Fruit fly (Drosophila melanogaster) whole organism, prepupa: Measurements from ENCODE around the gene HIP-R.

Source experiments
- Blimp-1 ChIP-seq: fragments of 200-800 bp; sonication (Bioruptor generic); optimal IDR thresholded peaks from 3 replicates; lab custom pipeline; 2017; ENCODE audit warnings: missing biosample characterization, missing genetic modification characterization, mild to moderate bottlenecking, moderate library complexity, missing genetic modification reagents
- CG10631 ChIP-seq: fragments of 200-800 bp; sonication (Bioruptor generic); optimal IDR thresholded peaks from 2 replicates; lab custom pipeline; 2016; ENCODE audit warnings: missing biosample characterization, missing genetic modification characterization
- CG11294 ChIP-seq: fragments of 200-800 bp; sonication (Bioruptor generic); IDR thresholded peaks from 2 replicates; pipeline ENCODE4 v1.3.6; 2022; ENCODE audit warnings: missing biosample characterization, missing genetic modification characterization
- CG11762 ChIP-seq: fragments of 200-800 bp; sonication (Bioruptor generic); optimal IDR thresholded peaks from 3 replicates; lab custom pipeline; 2016; ENCODE audit warnings: missing biosample characterization, missing genetic modification characterization; ENCODE audit not compliant: insufficient read depth
- CG15336 ChIP-seq: fragments of 200-800 bp; sonication (Bioruptor generic); IDR thresholded peaks from 2 replicates; pipeline ENCODE4 v1.3.6; 2022; ENCODE audit warnings: missing biosample characterization, missing genetic modification characterization
- CG1621 ChIP-seq: fragments of 200-800 bp; sonication (Bioruptor generic); optimal IDR thresholded peaks from 3 replicates; lab custom pipeline; 2018; ENCODE audit warnings: missing biosample characterization, mild to moderate bottlenecking, missing genetic modification characterization
- CG3032 ChIP-seq: fragments of 200-800 bp; optimal IDR thresholded peaks from 2 replicates; lab custom pipeline; 2019; ENCODE audit warnings: missing biosample characterization, mild to moderate bottlenecking, missing genetic modification characterization, moderate library complexity
- CG31627 ChIP-seq: fragments of 200-800 bp; sonication (Bioruptor generic); optimal IDR thresholded peaks from 3 replicates; lab custom pipeline; 2016; ENCODE audit warnings: missing biosample characterization, missing genetic modification characterization
- CG32006 ChIP-seq: fragments of 200-800 bp; sonication (Bioruptor generic); optimal IDR thresholded peaks from 3 replicates; lab custom pipeline; 2017; ENCODE audit warnings: missing biosample characterization, mild to moderate bottlenecking, missing genetic modification characterization
- CG34406 ChIP-seq: fragments of 200-800 bp; sonication (Bioruptor generic); optimal IDR thresholded peaks from 3 replicates; lab custom pipeline; 2016; ENCODE audit warnings: missing biosample characterization, missing genetic modification characterization
- CG6163 ChIP-seq: fragments of 200-800 bp; sonication (Bioruptor generic); IDR thresholded peaks from 3 replicates; pipeline ENCODE4 v1.3.6; 2022; ENCODE audit warnings: missing biosample characterization, missing genetic modification characterization
- CG6792 ChIP-seq: fragments of 200-800 bp; sonication (Bioruptor generic); optimal IDR thresholded peaks from 3 replicates; lab custom pipeline; 2016; ENCODE audit warnings: missing biosample characterization, missing genetic modification characterization
- CG6854 ChIP-seq: fragments of 200-800 bp; sonication (Bioruptor generic); optimal IDR thresholded peaks from 2 replicates; lab custom pipeline; 2017; ENCODE audit warnings: missing biosample characterization, mild to moderate bottlenecking, missing genetic modification characterization
- CG7368 ChIP-seq: fragments of 200-800 bp; sonication (Bioruptor generic); optimal IDR thresholded peaks from 3 replicates; lab custom pipeline; 2016; ENCODE audit warnings: missing biosample characterization, missing genetic modification characterization
- CG8119 ChIP-seq: fragments of 200-800 bp; sonication (Bioruptor generic); IDR thresholded peaks from 3 replicates; pipeline ENCODE4 v1.3.6; 2022; ENCODE audit warnings: missing biosample characterization, missing genetic modification characterization
- CG8319 ChIP-seq: fragments of 200-800 bp; sonication (Bioruptor generic); optimal IDR thresholded peaks from 3 replicates; lab custom pipeline; 2016; ENCODE audit warnings: missing biosample characterization, missing genetic modification characterization
- CG8632 ChIP-seq: fragments of 200-800 bp; sonication (Bioruptor generic); optimal IDR thresholded peaks from 3 replicates; lab custom pipeline; 2016; ENCODE audit warnings: missing biosample characterization, missing genetic modification characterization
- CG9139 ChIP-seq: fragments of 200-800 bp; sonication (Bioruptor generic); optimal IDR thresholded peaks from 3 replicates; lab custom pipeline; 2017; ENCODE audit warnings: missing biosample characterization, mild to moderate bottlenecking, missing genetic modification characterization
- Eip75B ChIP-seq: fragments of 200-800 bp; sonication (Bioruptor generic); optimal IDR thresholded peaks from 3 replicates; lab custom pipeline; 2016; ENCODE audit warnings: missing biosample characterization, missing genetic modification characterization
- Eip78C ChIP-seq: fragments of 200-800 bp; sonication (Bioruptor generic); peaks from one replicate; lab custom pipeline; 2016; ENCODE audit warnings: missing biosample characterization, missing genetic modification characterization
- Eip93F ChIP-seq: fragments of 200-800 bp; sonication (Bioruptor generic); optimal IDR thresholded peaks from 2 replicates; lab custom pipeline; 2016; ENCODE audit warnings: missing biosample characterization, mild to moderate bottlenecking, missing genetic modification characterization
- Ets21C ChIP-seq: fragments of 200-800 bp; sonication (Bioruptor generic); optimal IDR thresholded peaks from 3 replicates; lab custom pipeline; 2016; ENCODE audit warnings: missing biosample characterization, missing genetic modification characterization
- Gug ChIP-seq: fragments of 200-800 bp; sonication (Bioruptor generic); IDR thresholded peaks from 2 replicates; pipeline ENCODE4 v1.3.6; 2022; ENCODE audit warnings: missing biosample characterization, missing genetic modification characterization
- Hr38 ChIP-seq: sonication (Bioruptor generic); optimal IDR thresholded peaks from 2 replicates; lab custom pipeline; 2016; ENCODE audit warnings: missing biosample characterization, missing genetic modification characterization
- Hr39 ChIP-seq: fragments of 200-800 bp; sonication (Bioruptor generic); optimal IDR thresholded peaks from 2 replicates; lab custom pipeline; 2016; ENCODE audit warnings: missing biosample characterization, missing genetic modification characterization
- Hr4 ChIP-seq: fragments of 200-800 bp; sonication (Bioruptor generic); optimal IDR thresholded peaks from 3 replicates; lab custom pipeline; 2016; ENCODE audit warnings: missing biosample characterization, missing genetic modification characterization
- Lpt ChIP-seq: fragments of 200-800 bp; sonication (Bioruptor generic); optimal IDR thresholded peaks from 3 replicates; lab custom pipeline; 2016; ENCODE audit warnings: missing biosample characterization, missing genetic modification characterization
- Met ChIP-seq: fragments of 200-800 bp; sonication (Bioruptor generic); optimal IDR thresholded peaks from 3 replicates; lab custom pipeline; 2016; ENCODE audit warnings: missing biosample characterization, missing genetic modification characterization
- OdsH ChIP-seq: fragments of 200-800 bp; sonication (Bioruptor generic); optimal IDR thresholded peaks from 3 replicates; lab custom pipeline; 2016; ENCODE audit warnings: missing biosample characterization, missing genetic modification characterization
- Smox ChIP-seq: fragments of 200-800 bp; sonication (Bioruptor generic); optimal IDR thresholded peaks from 3 replicates; lab custom pipeline; 2016; ENCODE audit warnings: missing biosample characterization, missing genetic modification characterization
- Sox102F ChIP-seq: fragments of 200-800 bp; sonication (Bioruptor generic); optimal IDR thresholded peaks from 2 replicates; lab custom pipeline; 2016; ENCODE audit warnings: missing biosample characterization, mild to moderate bottlenecking, missing genetic modification characterization
- Sox14 ChIP-seq: fragments of 200-800 bp; sonication (Bioruptor generic); optimal IDR thresholded peaks from 3 replicates; lab custom pipeline; 2016; ENCODE audit warnings: missing biosample characterization, missing genetic modification characterization
- achi ChIP-seq: fragments of 200-800 bp; sonication (Bioruptor generic); optimal IDR thresholded peaks from 3 replicates; lab custom pipeline; 2016; ENCODE audit warnings: missing biosample characterization, missing genetic modification characterization
- acj6 ChIP-seq: fragments of 200-800 bp; sonication (Bioruptor generic); optimal IDR thresholded peaks from 3 replicates; lab custom pipeline; 2016; ENCODE audit warnings: missing biosample characterization, missing genetic modification characterization
- cyc ChIP-seq: fragments of 200-800 bp; sonication (Bioruptor generic); optimal IDR thresholded peaks from 3 replicates; lab custom pipeline; 2016; ENCODE audit warnings: missing biosample characterization, missing genetic modification characterization
- dac ChIP-seq: fragments of 200-800 bp; sonication (Bioruptor generic); optimal IDR thresholded peaks from 2 replicates; lab custom pipeline; 2017; ENCODE audit warnings: missing biosample characterization, mild to moderate bottlenecking, missing genetic modification characterization
- dsx ChIP-seq: fragments of 200-800 bp; optimal IDR thresholded peaks from 3 replicates; lab custom pipeline; 2019; ENCODE audit warnings: missing biosample characterization, mild to moderate bottlenecking, missing genetic modification characterization, moderate library complexity; ENCODE audit not compliant: poor library complexity, severe bottlenecking
- eg ChIP-seq: fragments of 200-800 bp; sonication (Bioruptor generic); IDR thresholded peaks from 3 replicates; pipeline ENCODE4 v1.3.6; 2022; ENCODE audit warnings: missing biosample characterization, missing genetic modification characterization
- esn ChIP-seq: fragments of 200-800 bp; sonication (Bioruptor generic); optimal IDR thresholded peaks from 2 replicates; lab custom pipeline; 2016; ENCODE audit warnings: missing biosample characterization, mild to moderate bottlenecking, missing genetic modification characterization, moderate library complexity
- fd59A ChIP-seq: fragments of 200-800 bp; sonication (Bioruptor generic); optimal IDR thresholded peaks from 2 replicates; lab custom pipeline; 2017; ENCODE audit warnings: missing biosample characterization, mild to moderate bottlenecking, missing genetic modification characterization, missing genetic modification reagents
- fd85E ChIP-seq: fragments of 200-800 bp; sonication (Bioruptor generic); optimal IDR thresholded peaks from 3 replicates; lab custom pipeline; 2016; ENCODE audit warnings: missing biosample characterization, missing genetic modification characterization
- fkh ChIP-seq: fragments of 200-800 bp; sonication (Bioruptor generic); optimal IDR thresholded peaks from 3 replicates; lab custom pipeline; 2017; ENCODE audit warnings: missing biosample characterization, mild to moderate bottlenecking, missing genetic modification characterization, moderate library complexity
- pdm3 ChIP-seq: fragments of 200-800 bp; sonication (Bioruptor generic); optimal IDR thresholded peaks from 3 replicates; lab custom pipeline; 2016; ENCODE audit warnings: missing biosample characterization, missing genetic modification characterization
- salr ChIP-seq, 2 experiments: fragments of 200-800 bp; sonication (Bioruptor generic); optimal IDR thresholded peaks; 3 replicates each; lab custom pipeline; 2016 to 2018; ENCODE audit warnings: missing biosample characterization in 2 of 2, missing genetic modification characterization in 2 of 2, mild to moderate bottlenecking in 1 of 2
- spab ChIP-seq: fragments of 200-800 bp; sonication (Bioruptor generic); optimal IDR thresholded peaks from 2 replicates; lab custom pipeline; 2017; ENCODE audit warnings: missing biosample characterization, mild to moderate bottlenecking, missing genetic modification characterization, missing genetic modification reagents
- topi ChIP-seq: fragments of 200-800 bp; sonication (Bioruptor generic); optimal IDR thresholded peaks from 3 replicates; lab custom pipeline; 2016; ENCODE audit warnings: missing biosample characterization, missing genetic modification characterization
- vri ChIP-seq: fragments of 200-800 bp; sonication (Bioruptor generic); optimal IDR thresholded peaks from 3 replicates; lab custom pipeline; 2016; ENCODE audit warnings: missing biosample characterization, mild to moderate bottlenecking, missing genetic modification characterization

The HIP-R gene

dm6 chrX:3740319-3740718, 49.5 kb upstream of the HIP-R start (continued):
- TF ChIP-seq CG9139 (GFP tag; lab: Kevin White, UChicago) = no peak
- no peak for TF ChIP-seq vri (GFP tag; lab: Kevin White, UChicago)
- no peak for TF ChIP-seq achi (GFP tag; lab: Kevin White, UChicago)
- TF ChIP-seq spab = no peak
- peak; percentile 74 for TF ChIP-seq eg (GFP tag; lab: Robert Waterston, UW)
- no peak for TF ChIP-seq CG8319 (GFP tag; lab: Kevin White, UChicago)
- no peak for TF ChIP-seq acj6 (GFP tag; lab: Kevin White, UChicago)
- TF ChIP-seq Eip75B (GFP tag; lab: Kevin White, UChicago) = peak; percentile 7
- peak; percentile 13 for TF ChIP-seq topi (GFP tag; lab: Kevin White, UChicago)
- peak; percentile 77 for TF ChIP-seq CG32006
- TF ChIP-seq, all 60 proteins: peak for 16

- TF ChIP-seq Ets21C (GFP tag; lab: Kevin White, UChicago) (no peak), CG8632 (GFP tag; lab: Kevin White, UChicago) (no peak), CG8319 (GFP tag; lab: Kevin White, UChicago) (no peak), salr (GFP tag; optimal IDR thresholded peaks at IDR 0.05; lab: Kevin White, UChicago) (peak in 1 of 2 experiments; percentile 55), CG9139 (GFP tag; lab: Kevin White, UChicago) (peak; percentile 62), CG11762 (GFP tag; lab: Kevin White, UChicago) (no peak), vri (GFP tag; lab: Kevin White, UChicago) (no peak), CG32006 (peak; percentile 29), pdm3 (GFP tag; lab: Kevin White, UChicago) (peak; percentile 30), Eip78C (GFP tag; lab: Kevin White, UChicago) (peak; percentile 55), CG6163 (GFP tag; lab: Robert Waterston, UW) (peak; percentile 77; the same call in 2 of the 3 replicates), Hr39 (GFP tag; lab: Kevin White, UChicago) (peak; percentile 16), CG8119 (GFP tag; lab: Robert Waterston, UW) (peak; percentile 56; the same call in 2 of the 3 replicates), CG15336 (peak; percentile 61), CG6854 (GFP tag; lab: Kevin White, UChicago) (peak; percentile 70), topi (GFP tag; lab: Kevin White, UChicago) (peak; percentile 5), Sox102F (GFP tag; lab: Kevin White, UChicago) (no peak), CG7368 (GFP tag; lab: Kevin White, UChicago) (no peak), CG11294 (no peak), CG34406 (GFP tag; lab: Kevin White, UChicago) (no peak), Lpt (peak; percentile 31), Smox (GFP tag; lab: Kevin White, UChicago) (no peak), CG31627 (GFP tag; lab: Kevin White, UChicago) (peak; percentile 9), Hr4 (no peak), Eip93F (peak; percentile 55), fd85E (GFP tag; lab: Kevin White, UChicago) (no peak), esn (GFP tag; lab: Kevin White, UChicago) (peak; percentile 4), CG1621 (peak; percentile 74), Sox14 (GFP tag; lab: Kevin White, UChicago) (peak; percentile 9), fd59A (peak; percentile 29), CG3032 (tag; lab: Kevin White, UChicago) (peak; percentile 54), OdsH (GFP tag; lab: Kevin White, UChicago) (peak; percentile 21), achi (GFP tag; lab: Kevin White, UChicago) (no peak), dac (peak; percentile 43), Blimp-1 (no peak), acj6 (GFP tag; lab: Kevin White, UChicago) (no peak), dsx (GFP tag; lab: Kevin White, UChicago) (peak; percentile 79), cyc (GFP tag; lab: Kevin White, UChicago) (peak; percentile 33), eg (GFP tag; lab: Robert Waterston, UW) (peak; percentile 68), CG6792 (GFP tag; lab: Kevin White, UChicago) (no peak), Hr38 (no peak), Eip75B (GFP tag; lab: Kevin White, UChicago) (peak; percentile 36), CG10631 (peak; percentile 30), Gug (0 out of 2 replicates have a peak, but pooled peaks have one; percentile 32), fkh (GFP tag; lab: Kevin White, UChicago) (peak; percentile 86), Met (GFP tag; lab: Kevin White, UChicago) (no peak)
These were observed 48.9 kb upstream of the HIP-R start for dm6 chrX:3740725-3741440.
